Fruit fly (Drosophila melanogaster) whole organism, wandering third instar larva: Measurements from ENCODE around the gene CG14302.

Source experiments
- Dif ChIP-seq: fragments of 200-275, 200-300 bp; sonication (Bioruptor generic); optimal IDR thresholded peaks from 2 replicates; lab custom pipeline; 2018; ENCODE audit warnings: missing biosample characterization, missing genetic modification characterization; ENCODE audit not compliant: partially characterized antibody
- N ChIP-seq: fragments of >200 bp; optimal IDR thresholded peaks from 2 replicates; lab custom pipeline; 2018; ENCODE audit warnings: missing biosample characterization, missing external identifiers, missing genetic modification characterization
- Rel ChIP-seq, 2 experiments: fragments of 200-800 bp; sonication (Bioruptor generic) in 1 of 2; optimal IDR thresholded peaks; 2 replicates in 1 of 2; 3 replicates in 1 of 2; lab custom pipeline; 2016 to 2019; ENCODE audit warnings: mild to moderate bottlenecking in 2 of 2, missing biosample characterization in 2 of 2, missing genetic modification characterization in 2 of 2, moderate library complexity in 1 of 2
- fru ChIP-seq: fragments of 200-800 bp; sonication (Bioruptor generic); optimal IDR thresholded peaks from 3 replicates; lab custom pipeline; 2016; ENCODE audit warnings: missing biosample characterization, mild to moderate bottlenecking, missing genetic modification characterization
- jim ChIP-seq: fragments of 175-275, 200-325 bp; sonication (Bioruptor generic); optimal IDR thresholded peaks from 2 replicates; lab custom pipeline; 2016; ENCODE audit warnings: missing biosample characterization, mild to moderate bottlenecking, missing genetic modification characterization
- pan ChIP-seq: fragments of >200 bp; optimal IDR thresholded peaks from 2 replicates; lab custom pipeline; 2017
- usp ChIP-seq: fragments of >200 bp; optimal IDR thresholded peaks from 2 replicates; lab custom pipeline; 2017; ENCODE audit warnings: missing biosample characterization, missing genetic modification characterization

- TF ChIP-seq pan (lab: Kevin White, UChicago) (no peak), fru (no peak), jim (GFP tag; lab: Kevin White, UChicago) (no peak), Rel (GFP tag; optimal IDR thresholded peaks at IDR 0.05; lab: Kevin White, UChicago) (no peak), Rel (tag; optimal IDR thresholded peaks at IDR 0.05; lab: Kevin White, UChicago) (no peak), usp (GFP tag; lab: Kevin White, UChicago) (no peak), Dif (GFP tag; lab: Kevin White, UChicago) (no peak), N (GFP tag; lab: Kevin White, UChicago) (no peak)
These were observed 1.1 kb downstream of the CG14302 start for dm6 chr3R:18733580-18733979.
